Fruit fly (Drosophila melanogaster): ENCODE results near the gene CG32536.
A peak's percentile ranks its signal among the peaks of the same experiment; 100 is the strongest.

The CG32536 gene

dm6 chrX:19289318-19289970 is 12.7 kb upstream of the CG32536 start (continued):
- TF ChIP-seq croc (GFP tag; conservative IDR thresholded peaks at IDR 0.05) (peak; percentile 85), chif (GFP tag; optimal IDR thresholded peaks at IDR 0.05) (peak; percentile 86 to 91), her (GFP tag; optimal IDR thresholded peaks at IDR 0.05) (peak; percentile 71), Hr78 (GFP tag; optimal IDR thresholded peaks at IDR 0.05) (peak in 1 of 2 experiments; percentile 68), usp (GFP tag; optimal IDR thresholded peaks at IDR 0.05) (no peak), Dip2 (GFP tag; IDR thresholded peaks at IDR 0.05) (no peak), wdn (GFP tag; IDR thresholded peaks at IDR 0.05) (peak; percentile 73), CG1233 (GFP tag; optimal IDR thresholded peaks at IDR 0.05) (peak; percentile 86), CG12659 (GFP tag; optimal IDR thresholded peaks at IDR 0.05) (peak; percentile 80), gcm2 (GFP tag; optimal IDR thresholded peaks at IDR 0.05) (peak; percentile 88), CG7963 (GFP tag; IDR thresholded peaks at IDR 0.05; ENCODE audit: partially characterized antibody) (no peak), ham (GFP tag; IDR thresholded peaks at IDR 0.05) (no peak), luna (GFP tag; optimal IDR thresholded peaks at IDR 0.05) (no peak), Bdp1 (GFP tag; optimal IDR thresholded peaks at IDR 0.05) (peak; percentile 71), CG12391 (tag; optimal IDR thresholded peaks at IDR 0.05) (peak; percentile 83), Fer3 (tag; optimal IDR thresholded peaks at IDR 0.05) (peak; percentile 81), HLH4C (GFP tag; IDR thresholded peaks at IDR 0.05; ENCODE audit: partially characterized antibody) (no peak), pum (GFP tag; optimal IDR thresholded peaks at IDR 0.05) (peak; percentile 90), Hand (GFP tag; optimal IDR thresholded peaks at IDR 0.05) (peak; percentile 22), ken (GFP tag; IDR thresholded peaks at IDR 0.05) (peak; percentile 95), inv (GFP tag; IDR thresholded peaks at IDR 0.05; ENCODE audit: partially characterized antibody) (no peak), Asciz (GFP tag; optimal IDR thresholded peaks at IDR 0.05) (peak; percentile 76), gce (GFP tag; IDR thresholded peaks at IDR 0.05) (peak; percentile 93), Dad (GFP tag; optimal IDR thresholded peaks at IDR 0.05) (peak; percentile 89), emc (GFP tag; optimal IDR thresholded peaks at IDR 0.05) (peak; percentile 15), CG16815 (GFP tag; optimal IDR thresholded peaks at IDR 0.05) (peak; percentile 67), disco-r (GFP tag; optimal IDR thresholded peaks at IDR 0.05) (peak; percentile 45), Mrtf (GFP tag; IDR thresholded peaks at IDR 0.05) (peak; percentile 92), Lpt (GFP tag; optimal IDR thresholded peaks at IDR 0.05) (no peak), CG12236 (GFP tag; optimal IDR thresholded peaks at IDR 0.05) (peak; percentile 57), CG12155 (GFP tag; optimal IDR thresholded peaks at IDR 0.05) (peak; percentile 68), CG13296 (GFP tag; optimal IDR thresholded peaks at IDR 0.05) (peak; percentile 85), Stat92E (GFP tag; optimal IDR thresholded peaks at IDR 0.05) (no peak), ranshi (GFP tag; IDR thresholded peaks at IDR 0.05) (peak; percentile 84), Sox102F (GFP tag; optimal IDR thresholded peaks at IDR 0.05) (peak; percentile 95), Gug (GFP tag; IDR thresholded peaks at IDR 0.05) (peak; percentile 92), pzg (GFP tag; optimal IDR thresholded peaks at IDR 0.05) (no peak), CG13287 (GFP tag; IDR thresholded peaks at IDR 0.05; ENCODE audit: partially characterized antibody) (no peak), Camta (GFP tag; optimal IDR thresholded peaks at IDR 0.05) (peak; percentile 81), Hr39 (optimal IDR thresholded peaks at IDR 0.05) (no peak), CG9932 (GFP tag; IDR thresholded peaks at IDR 0.05) (peak; percentile 61), nerfin-2 (GFP tag; IDR thresholded peaks at IDR 0.05; ENCODE audit: partially characterized antibody) (no peak), lbe (GFP tag; optimal IDR thresholded peaks at IDR 0.05) (peak; percentile 96), CG17802 (tag; optimal IDR thresholded peaks at IDR 0.05) (peak; percentile 76), chn (GFP tag; optimal IDR thresholded peaks at IDR 0.05) (peak; percentile 90), Awh (GFP tag; IDR thresholded peaks at IDR 0.05) (peak; percentile 93), CG9727 (GFP tag; optimal IDR thresholded peaks at IDR 0.05) (peak; percentile 69), unc-4 (GFP tag; IDR thresholded peaks at IDR 0.05; ENCODE audit: partially characterized antibody) (no peak), CG14667 (GFP tag; IDR thresholded peaks at IDR 0.05) (peak; percentile 89), NC2β (GFP tag; optimal IDR thresholded peaks at IDR 0.05) (peak; percentile 80)

All from whole organism, embryonic.